Worm (Caenorhabditis elegans) whole organism, L1 larva: Measurements from ENCODE around the gene srx-62.

Experiments used
- lsy-2 ChIP-seq, 2 experiments: fragments of 150-350 bp; optimal IDR thresholded peaks; 2 replicates each; lab custom pipeline; 2014; ENCODE audit warnings: missing biosample characterization in 2 of 2, missing genetic modification characterization in 2 of 2
- unc-62 ChIP-seq: fragments of 150-350 bp; optimal IDR thresholded peaks from 2 replicates; lab custom pipeline; 2014; ENCODE audit warnings: missing biosample characterization, missing genetic modification reagents, missing genetic modification characterization

DNA sequence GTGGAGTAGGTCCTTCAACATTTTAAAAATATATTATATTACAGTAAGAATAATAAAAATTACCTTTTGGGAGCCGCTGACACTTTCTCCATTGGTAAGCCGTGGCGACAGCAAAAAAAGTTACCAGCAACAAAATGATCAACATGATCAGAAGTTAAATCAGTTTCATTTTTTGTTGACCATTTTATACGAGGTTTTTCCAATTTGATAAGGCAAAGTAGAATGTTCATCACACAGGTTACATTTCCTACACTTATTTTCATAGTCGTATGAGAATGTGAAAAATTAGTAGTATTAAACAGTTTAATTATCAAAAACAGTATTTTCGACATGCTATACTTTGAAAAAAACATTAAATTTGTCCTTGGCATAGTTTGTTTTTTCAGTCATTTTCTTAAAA lies 22.9 kb downstream of the srx-62 start, which contains the start of gene cyp-34A10:
- TF ChIP-seq lsy-2 (tag; optimal IDR thresholded peaks at IDR 0.05; lab: Kevin White, UChicago) (no peak), unc-62 (GFP tag; lab: Kevin White, UChicago) (no peak)
